Worm (Caenorhabditis elegans) whole organism, L1 larva: Measurements from ENCODE around the gene spp-26.

Source experiments
- grh-1 ChIP-seq: fragments of 200-800 bp; sonication (Bioruptor generic); IDR thresholded peaks from 2 replicates; pipeline ENCODE4 v1.3.6; 2022; ENCODE audit warnings: missing genetic modification reagents, missing genetic modification characterization, missing compliant biosample characterization
- nhr-77 ChIP-seq: fragments of 150-350 bp; optimal IDR thresholded peaks from 2 replicates; lab custom pipeline; 2014; ENCODE audit warnings: missing biosample characterization, missing genetic modification characterization

- TF ChIP-seq grh-1 (GFP tag; lab: Robert Waterston, UW) (no peak), nhr-77 (tag; lab: Kevin White, UChicago) (no peak)
Observed at ce11 chrV:6579992-6580391, 21.0 kb upstream of the spp-26 start, which contains the start of gene EGAP9.3.
